Fruit fly (Drosophila melanogaster) S2 (cell line): ENCODE results near the gene smo.

Experiments used
- CG8478 ChIP-seq: fragments of >200 bp; optimal IDR thresholded peaks from 2 replicates; lab custom pipeline; 2018
- CTCF ChIP-seq, 2 experiments: fragments of >200 bp; optimal IDR thresholded peaks; 2 replicates each; lab custom pipeline; 2018

smo gene

DNA sequence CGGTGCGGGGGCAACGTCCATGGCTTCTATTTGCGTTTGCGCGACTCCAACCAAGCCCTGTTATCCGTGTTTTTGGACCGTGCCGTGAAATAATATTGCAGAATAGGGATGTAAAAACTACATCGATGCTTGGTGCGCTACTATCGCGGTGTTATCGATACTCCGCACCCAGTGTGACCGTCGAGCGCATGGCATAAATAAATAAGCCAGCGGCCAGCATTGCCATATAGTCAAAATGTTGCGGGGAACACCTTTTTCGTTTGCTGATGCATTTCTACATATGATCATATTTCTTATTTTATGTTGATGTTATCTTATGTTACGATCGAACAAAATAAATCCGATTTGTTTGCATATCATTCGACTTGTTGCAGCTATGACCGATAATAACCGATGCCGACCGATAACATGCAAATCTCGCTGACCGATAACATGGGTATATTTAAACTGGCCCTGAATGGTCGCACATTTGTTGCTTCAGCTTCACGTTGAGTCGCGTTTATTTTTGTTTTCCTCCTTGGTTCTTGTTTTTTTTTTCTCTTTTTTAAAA lies at the start of gene smo:
Gene smo (plus strand): TSS at position 461 of the 550 bp plus-strand sequence.
- TF ChIP-seq CG8478 (lab: Kevin White, UChicago) (no peak), CTCF (optimal IDR thresholded peaks at IDR 0.05; lab: Kevin White, UChicago) (peak; percentile 32 to 54)

DNA sequence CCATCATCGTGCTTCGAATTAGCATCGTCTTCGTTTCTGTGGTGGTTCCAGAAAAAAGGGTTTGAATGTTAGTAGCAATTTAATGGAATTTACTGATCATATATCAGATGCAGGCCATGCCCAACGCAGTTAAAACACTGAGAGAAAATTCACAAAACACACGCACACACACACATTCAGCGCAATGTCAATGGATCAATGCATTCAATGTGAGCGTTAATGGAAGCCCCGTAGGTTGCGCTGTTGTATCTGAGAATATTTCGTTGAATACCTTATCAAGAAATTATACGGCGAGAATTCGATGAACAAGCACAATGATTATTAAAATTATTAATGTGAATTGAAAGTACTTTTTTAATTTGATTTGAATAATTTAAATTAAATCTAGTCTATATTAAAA lies 49.1 kb upstream of the smo start:
- TF ChIP-seq CG8478 (lab: Kevin White, UChicago): no peak
- no peak for TF ChIP-seq CTCF (optimal IDR thresholded peaks at IDR 0.05; lab: Kevin White, UChicago)

DNA sequence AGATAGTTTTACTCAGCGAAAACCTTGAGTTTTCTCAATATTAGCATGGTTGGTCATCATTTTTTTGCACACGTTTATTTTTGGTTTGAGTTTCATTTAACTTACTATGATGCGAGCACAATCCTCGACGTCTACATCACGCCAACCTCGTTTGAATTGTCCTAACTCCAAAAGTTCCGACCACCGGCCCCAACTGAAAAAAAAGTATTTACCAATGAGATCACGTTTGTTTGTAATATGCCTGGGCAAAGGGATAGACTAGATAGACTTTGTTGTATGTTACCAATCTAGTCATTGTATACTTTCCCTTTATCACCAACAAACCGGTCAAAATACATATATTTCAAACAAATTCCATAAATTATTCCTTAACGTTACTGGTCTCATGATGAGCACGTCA lies 45.2 kb upstream of the smo start, which contains the start of gene CG13693:
Gene CG13693 (plus strand): TSS at position 301 of the 400 bp plus-strand sequence.
- TF ChIP-seq CTCF (optimal IDR thresholded peaks at IDR 0.05; lab: Kevin White, UChicago): no peak
- no peak for TF ChIP-seq CG8478 (lab: Kevin White, UChicago)

DNA sequence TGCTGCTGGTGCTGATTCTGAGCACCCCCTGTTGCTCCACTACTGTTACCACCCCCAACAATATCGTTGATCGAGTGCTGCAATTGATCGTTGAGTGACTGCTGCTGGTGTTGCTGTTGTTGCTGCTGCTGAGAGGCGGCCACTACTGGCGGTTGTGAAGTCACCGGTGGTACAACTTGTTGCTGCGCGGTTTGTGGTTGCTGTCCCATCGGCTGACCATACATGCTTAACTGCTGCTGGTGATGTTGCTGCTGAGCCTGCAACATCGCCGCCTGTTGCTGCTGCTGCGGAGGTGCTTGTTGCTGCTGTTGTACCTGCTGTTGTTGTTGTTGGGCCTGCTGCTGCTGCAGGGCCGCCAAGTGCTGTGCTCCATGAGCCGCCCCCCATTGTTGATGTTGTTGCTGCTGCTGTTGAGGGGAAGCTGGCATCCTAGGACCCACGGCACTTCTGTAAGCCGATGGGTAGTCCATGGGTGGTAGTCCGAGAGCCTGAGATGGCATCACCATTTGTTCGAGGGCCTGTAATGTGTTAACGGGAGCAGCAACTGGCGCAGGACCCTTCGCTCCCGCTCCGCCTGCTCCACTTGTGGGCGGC lies 37.1 kb upstream of the smo start:
- TF ChIP-seq CG8478 (lab: Kevin White, UChicago) (no peak), CTCF (optimal IDR thresholded peaks at IDR 0.05; lab: Kevin White, UChicago) (no peak)

DNA sequence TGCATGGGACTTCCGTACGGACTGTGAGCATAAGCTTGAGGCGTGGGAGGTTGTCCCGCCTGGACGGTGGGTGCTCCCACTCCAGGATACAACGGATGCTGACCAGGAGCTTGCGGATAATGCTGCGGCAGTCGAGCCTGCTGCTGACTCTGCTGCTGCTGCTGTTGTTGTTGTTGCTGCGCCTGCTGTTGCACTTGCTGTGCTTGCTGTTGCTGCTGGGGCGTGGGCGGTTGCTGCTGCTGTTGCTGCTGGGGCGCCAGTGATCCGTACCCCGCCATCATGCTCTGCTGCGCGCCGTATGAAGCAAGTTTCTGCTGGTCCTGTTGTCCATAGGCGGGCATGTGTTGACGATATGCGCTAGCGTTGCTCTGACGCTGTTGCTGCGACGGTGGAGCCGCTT lies 36.0 kb upstream of the smo start:
- TF ChIP-seq CG8478 (lab: Kevin White, UChicago): no peak
- no peak for TF ChIP-seq CTCF (optimal IDR thresholded peaks at IDR 0.05; lab: Kevin White, UChicago)

DNA sequence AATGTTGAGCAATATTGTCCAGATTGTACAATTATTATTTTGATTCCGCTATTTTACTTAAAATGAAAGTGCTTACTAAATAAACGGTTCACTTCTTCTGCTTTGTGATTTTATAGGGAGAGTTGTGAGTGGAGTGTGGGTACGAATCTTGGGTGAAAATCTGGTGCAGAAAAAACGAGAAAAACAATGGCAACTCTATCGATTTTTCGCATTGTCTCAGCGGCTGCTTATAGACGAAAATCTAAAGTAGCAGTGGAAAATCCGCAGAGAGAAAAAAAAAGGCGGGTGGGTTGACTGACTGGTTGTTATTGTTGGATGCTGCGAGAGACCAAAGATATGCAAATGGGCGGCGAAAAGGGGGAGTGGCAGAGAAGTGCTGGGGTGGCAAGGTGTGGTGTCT lies 34.3 kb upstream of the smo start:
- TF ChIP-seq CG8478 (lab: Kevin White, UChicago): no peak
- TF ChIP-seq CTCF (optimal IDR thresholded peaks at IDR 0.05; lab: Kevin White, UChicago): no peak

DNA sequence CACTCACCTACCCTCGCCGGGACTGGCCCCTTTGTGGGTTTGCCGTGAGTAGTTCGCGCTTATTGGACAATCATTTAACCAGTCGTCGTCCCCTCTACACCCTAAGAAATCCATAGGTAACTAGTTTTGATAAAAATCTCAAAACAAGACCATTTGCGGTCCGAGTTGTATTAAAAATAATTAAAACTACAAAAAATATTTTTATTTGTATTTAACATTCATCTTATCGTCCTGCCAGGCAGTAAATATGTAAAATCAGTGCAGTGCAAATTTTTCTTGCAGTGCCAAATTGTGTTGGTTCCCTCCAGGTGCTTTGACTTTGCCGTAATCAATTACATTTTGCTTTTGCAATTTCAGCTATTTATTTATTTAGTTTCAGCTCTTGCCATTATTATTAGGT lies 33.6 kb upstream of the smo start:
- no peak for TF ChIP-seq CTCF (optimal IDR thresholded peaks at IDR 0.05; lab: Kevin White, UChicago)
- TF ChIP-seq CG8478 (lab: Kevin White, UChicago): no peak

DNA sequence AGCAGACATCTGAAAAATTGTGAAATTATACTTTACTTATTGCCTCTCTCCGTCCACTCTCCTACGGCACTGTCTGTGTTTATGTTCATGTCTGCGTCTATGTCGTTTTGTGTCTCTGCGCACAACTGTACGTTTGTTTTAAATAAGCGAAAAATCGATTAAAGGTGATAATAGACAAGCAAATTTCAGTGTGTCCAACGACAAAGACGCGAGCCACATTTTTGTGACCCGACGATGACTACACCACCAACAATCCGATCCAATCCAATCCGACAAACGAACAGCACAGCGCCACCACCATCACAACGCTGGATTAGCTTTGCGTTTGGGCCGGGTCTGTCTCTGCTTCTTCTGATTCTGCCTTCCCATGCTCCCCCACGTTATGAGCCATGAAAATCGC lies 32.8 kb upstream of the smo start:
- TF ChIP-seq CTCF (optimal IDR thresholded peaks at IDR 0.05; lab: Kevin White, UChicago) (no peak), CG8478 (lab: Kevin White, UChicago) (no peak)

DNA sequence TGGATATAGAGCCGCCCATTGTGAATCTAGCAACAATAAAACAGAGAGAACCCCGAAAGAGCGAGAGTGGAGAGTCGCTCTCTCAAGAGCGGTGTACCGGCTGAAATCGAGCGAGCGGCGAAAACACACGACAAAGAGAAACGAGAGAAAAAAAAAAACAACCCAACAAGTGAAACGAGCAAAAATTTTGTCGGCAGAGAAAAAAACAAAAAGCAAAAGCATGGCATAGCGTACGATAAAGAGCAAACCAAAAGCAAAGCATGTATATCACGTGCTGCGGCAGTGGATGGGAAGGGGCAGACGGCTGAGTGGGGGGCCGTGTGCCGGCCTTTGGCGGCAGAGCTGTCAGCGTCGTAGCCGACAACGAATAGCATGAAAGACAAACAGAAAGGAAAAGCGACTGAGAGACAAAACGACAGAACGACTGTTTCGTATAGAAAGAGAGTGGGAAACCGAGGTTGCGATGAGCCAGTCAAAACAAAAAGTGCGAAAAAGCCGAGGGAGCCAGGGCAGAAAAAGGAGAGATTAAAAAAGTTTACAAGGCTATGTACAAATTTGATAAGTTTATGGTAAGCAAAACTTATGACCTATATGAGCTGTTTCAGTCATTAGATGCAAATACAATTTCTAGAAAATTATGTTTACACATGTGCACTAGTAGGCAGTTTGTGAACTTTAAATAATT lies 30.6 kb upstream of the smo start:
- no peak for TF ChIP-seq CG8478 (lab: Kevin White, UChicago)
- no peak for TF ChIP-seq CTCF (optimal IDR thresholded peaks at IDR 0.05; lab: Kevin White, UChicago)

DNA sequence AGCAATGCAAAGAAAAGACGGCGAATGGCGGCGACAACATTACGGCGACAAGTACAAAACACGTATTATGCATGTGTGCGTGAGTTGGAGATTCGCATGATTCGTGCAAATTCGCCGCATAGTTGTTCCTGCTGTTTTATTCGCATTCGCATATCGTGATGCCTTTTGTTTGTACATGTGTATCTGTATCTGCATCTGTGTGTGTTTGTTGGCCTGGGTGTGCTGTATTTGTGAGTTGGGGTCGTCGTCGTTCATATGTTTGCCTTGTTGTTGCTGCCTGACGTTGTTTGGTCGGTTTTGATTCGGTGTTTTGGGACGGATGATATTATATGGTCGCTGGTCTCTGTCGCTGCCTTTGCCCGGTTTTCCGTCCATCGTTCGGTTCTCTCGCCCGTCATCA lies 29.9 kb upstream of the smo start:
- TF ChIP-seq CTCF (optimal IDR thresholded peaks at IDR 0.05; lab: Kevin White, UChicago) (no peak), CG8478 (lab: Kevin White, UChicago) (no peak)

DNA sequence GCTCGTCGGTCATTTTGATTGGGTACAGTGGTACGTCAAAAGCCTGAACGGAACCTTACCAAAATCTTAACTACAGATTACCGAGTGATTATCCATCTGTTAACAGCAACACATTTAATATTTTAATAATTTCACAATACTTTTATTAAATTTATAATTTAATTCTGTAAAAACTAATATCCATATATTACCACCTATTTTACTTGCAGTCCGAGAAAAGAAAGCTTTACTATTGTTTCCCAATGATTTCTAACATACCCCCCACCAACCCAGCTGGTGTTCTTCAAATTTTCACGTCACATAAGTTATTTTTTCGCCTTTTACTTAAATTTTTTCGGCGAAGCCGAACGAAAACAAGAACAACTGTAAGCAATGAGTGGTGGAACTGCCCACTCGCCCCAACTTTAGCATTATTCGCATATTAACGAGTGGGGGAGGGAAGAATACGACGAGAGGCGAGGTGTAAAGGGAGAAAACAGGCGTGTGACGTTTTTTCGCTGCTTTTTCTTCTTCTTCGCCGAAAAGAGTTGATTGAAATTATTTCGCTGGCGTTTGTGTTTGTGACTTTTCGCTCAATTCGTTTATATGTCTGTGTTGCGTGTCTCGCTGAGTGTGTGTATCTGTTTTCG lies 29.4 kb upstream of the smo start:
- TF ChIP-seq CTCF (optimal IDR thresholded peaks at IDR 0.05; lab: Kevin White, UChicago) (no peak), CG8478 (lab: Kevin White, UChicago) (no peak)

DNA sequence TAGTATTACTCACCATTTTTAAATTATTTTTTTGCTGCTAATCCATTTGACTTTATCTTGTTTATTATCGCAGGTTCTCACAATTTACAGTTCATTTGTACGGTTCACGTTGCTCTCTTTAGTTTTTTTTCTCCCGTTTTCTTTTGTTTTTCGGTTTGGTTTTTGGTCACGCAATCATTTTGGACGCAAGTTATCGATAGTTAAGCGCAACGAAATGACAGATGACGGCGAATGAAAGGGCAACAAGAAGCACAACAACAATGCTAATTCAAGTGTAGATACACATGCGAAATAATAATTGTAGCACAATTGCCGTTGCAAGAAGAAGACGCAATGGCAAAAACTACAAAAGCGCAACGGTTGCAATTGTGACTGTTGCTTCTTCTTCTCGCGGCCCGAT lies 28.8 kb upstream of the smo start:
- TF ChIP-seq CG8478 (lab: Kevin White, UChicago): no peak
- no peak for TF ChIP-seq CTCF (optimal IDR thresholded peaks at IDR 0.05; lab: Kevin White, UChicago)

DNA sequence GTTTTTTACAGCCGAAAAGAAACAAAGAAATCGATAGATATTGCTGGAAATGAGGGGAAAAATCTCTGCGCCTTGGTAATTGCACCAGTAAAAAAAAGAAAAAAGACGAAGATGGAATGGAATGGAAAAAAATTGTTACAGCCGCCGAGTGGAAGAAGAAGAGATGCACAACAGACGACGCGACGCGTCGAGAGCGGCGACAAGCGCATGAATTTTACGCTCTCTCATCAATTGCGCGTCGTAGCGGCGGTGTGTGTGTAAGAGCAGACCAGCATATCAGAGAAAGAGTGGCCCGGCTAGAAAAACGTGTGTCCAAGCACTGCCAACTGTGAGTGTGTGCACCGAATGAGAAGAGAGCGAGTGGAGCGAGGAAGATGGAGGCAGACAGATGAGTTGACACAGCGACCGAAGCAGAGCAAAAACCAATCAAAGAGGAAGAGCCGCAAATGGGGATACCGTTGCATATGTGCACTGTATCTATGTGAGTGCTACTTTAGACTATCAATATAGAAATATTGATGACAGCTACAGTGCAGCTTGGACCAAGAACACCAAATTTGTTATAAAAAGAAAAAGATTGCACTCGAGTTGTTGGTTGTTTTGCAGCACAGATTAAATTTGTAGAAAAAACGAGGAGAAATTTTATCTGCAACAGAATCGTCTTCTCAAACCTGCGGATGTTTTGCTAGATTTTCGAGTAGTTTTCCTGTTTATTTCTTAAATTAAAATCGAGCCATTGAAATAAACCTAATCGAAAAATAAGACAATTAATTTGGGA lies 28.1 kb upstream of the smo start:
- TF ChIP-seq CG8478 (lab: Kevin White, UChicago) (no peak), CTCF (optimal IDR thresholded peaks at IDR 0.05; lab: Kevin White, UChicago) (no peak)

DNA sequence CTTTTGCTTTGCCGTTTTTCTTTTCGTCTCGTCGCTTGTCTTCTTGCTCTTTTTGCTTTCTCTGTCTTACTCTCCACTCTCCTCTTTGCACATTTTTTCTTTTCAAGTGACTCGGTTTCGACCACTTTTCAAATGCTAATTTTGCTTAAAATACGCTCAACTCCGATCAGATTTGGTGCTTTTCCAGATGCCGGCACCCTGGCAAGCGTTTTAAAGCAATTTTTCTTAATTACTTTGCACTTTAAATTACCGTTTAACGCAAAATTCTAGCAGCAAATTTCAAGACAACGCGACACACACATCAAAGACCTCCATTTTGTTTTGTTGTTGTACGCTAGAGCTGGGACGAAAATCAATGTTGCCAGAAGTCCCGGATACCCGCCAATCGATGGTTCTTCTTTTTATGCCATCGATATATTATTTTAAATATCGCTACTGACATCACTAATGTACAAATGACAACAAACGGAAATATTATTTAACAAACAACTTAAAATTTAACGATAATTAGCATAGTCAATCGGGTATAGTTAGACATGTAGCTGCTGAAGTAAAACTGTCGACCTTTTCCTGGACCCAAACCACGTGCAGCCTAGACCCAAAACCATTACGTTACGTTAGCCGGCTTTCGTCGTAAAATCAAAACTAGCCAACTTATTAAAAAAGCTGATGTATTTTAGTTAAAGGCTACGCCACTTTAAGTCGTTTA lies 26.7 kb upstream of the smo start, which contains the start of gene kis:
Gene kis (minus strand): TSS at position 317 of the 709 bp plus-strand sequence.
- TF ChIP-seq CTCF (optimal IDR thresholded peaks at IDR 0.05; lab: Kevin White, UChicago) (peak; percentile 29 to 50), CG8478 (lab: Kevin White, UChicago) (no peak)
